Worm (Caenorhabditis elegans): ENCODE results near the gene F45E12.6.

DNA sequence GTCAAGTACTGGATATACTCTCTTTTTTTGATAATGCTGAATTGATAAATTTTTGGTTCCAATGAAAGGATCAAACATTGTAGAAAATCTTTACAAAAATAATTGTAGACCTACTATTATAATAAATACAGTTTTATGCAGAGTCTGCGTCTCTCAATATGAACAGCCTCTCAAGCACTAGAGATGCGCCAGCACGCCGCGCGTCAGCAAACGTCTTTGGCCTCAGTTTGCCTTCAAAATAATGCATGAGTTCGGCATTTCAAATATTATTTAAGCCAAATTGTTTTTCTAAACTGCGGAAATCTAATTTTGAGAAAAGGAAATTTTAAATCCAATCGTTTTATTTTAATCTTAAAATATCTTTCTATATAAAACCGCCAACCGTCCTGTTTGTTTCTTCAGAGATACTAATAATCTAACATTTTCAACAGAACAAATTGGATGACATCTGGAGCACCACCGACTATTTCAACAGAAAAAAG, 12.3 kb downstream of the F45E12.6 start, which contains the start of gene cul-4:
- peak; percentile 71 for TF ChIP-seq sma-3 (GFP tag; optimal IDR thresholded peaks at IDR 0.05)
- TF ChIP-seq alr-1 (tag; optimal IDR thresholded peaks at IDR 0.05), result no peak
- TF ChIP-seq nhr-25 (tag; optimal IDR thresholded peaks at IDR 0.05), result no peak
- TF ChIP-seq Y55F3AM.14 (GFP tag; optimal IDR thresholded peaks at IDR 0.05), result no peak
- TF ChIP-seq snpc-4 (tag; optimal IDR thresholded peaks at IDR 0.05), result no peak
- TF ChIP-seq dmd-4 (tag; optimal IDR thresholded peaks at IDR 0.05), result no peak
- peak in 1 of 2 experiments; percentile 74 for TF ChIP-seq lsy-2 (tag; optimal IDR thresholded peaks at IDR 0.05)
- no peak for TF ChIP-seq zag-1 (tag; optimal IDR thresholded peaks at IDR 0.05)
- TF ChIP-seq nhr-237 (tag; optimal IDR thresholded peaks at IDR 0.05), result no peak
- no peak for TF ChIP-seq nhr-11 (tag; optimal IDR thresholded peaks at IDR 0.05)
- TF ChIP-seq unc-39 (tag; optimal IDR thresholded peaks at IDR 0.05), result no peak
- no peak for TF ChIP-seq ztf-4 (tag; optimal IDR thresholded peaks at IDR 0.05)
- TF ChIP-seq elt-1 (tag; optimal IDR thresholded peaks at IDR 0.05), result no peak
- peak; percentile 27 for TF ChIP-seq blmp-1 (tag; optimal IDR thresholded peaks at IDR 0.05; ENCODE audit: insufficient read depth)

Measured in whole organism, L2 larva.